Worm (Caenorhabditis elegans) whole organism, young adult: ENCODE measurements around the gene nuo-1.
"Not testable (repeated sequence)": the region's sequence is repeated elsewhere in the genome, so short reads cannot be mapped to it uniquely, and the experiment has no call there.

Experiments
- B0019.2 ChIP-seq: fragments of 200-800 bp; sonication (Bioruptor generic); conservative IDR thresholded peaks from 2 replicates; pipeline ENCODE4 v1.3.6; 2022; ENCODE audit warnings: missing genetic modification reagents, missing genetic modification characterization, missing compliant biosample characterization
- B0336.3 ChIP-seq: fragments of 200-800 bp; sonication (Bioruptor generic); IDR thresholded peaks from 2 replicates; pipeline ENCODE4 v1.3.6; 2022; ENCODE audit warnings: missing genetic modification characterization, missing compliant biosample characterization
- D2030.7 ChIP-seq: fragments of 200-800 bp; sonication (Bioruptor generic); IDR thresholded peaks from 2 replicates; pipeline ENCODE4 v1.3.6; 2022; ENCODE audit warnings: missing genetic modification reagents, missing genetic modification characterization, missing compliant biosample characterization
- F33H1.4 ChIP-seq: fragments of 200-800 bp; sonication (Bioruptor generic); IDR thresholded peaks from 2 replicates; pipeline ENCODE4 v1.3.6; 2022; ENCODE audit warnings: missing genetic modification reagents, missing genetic modification characterization, missing compliant biosample characterization
- Y53G8AR.9 ChIP-seq: fragments of 200-800 bp; sonication (Bioruptor generic); conservative IDR thresholded peaks from 2 replicates; pipeline ENCODE4 v1.3.6; 2022; ENCODE audit warnings: missing genetic modification reagents, missing genetic modification characterization, missing compliant biosample characterization
- Y95B8A.8 ChIP-seq: fragments of 200-800 bp; sonication (Bioruptor generic); IDR thresholded peaks from 2 replicates; pipeline ENCODE4 v1.3.6; 2022; ENCODE audit warnings: missing genetic modification reagents, missing genetic modification characterization, missing compliant biosample characterization
- aptf-3 ChIP-seq: fragments of 200-800 bp; sonication (Bioruptor generic); IDR thresholded peaks from 2 replicates; pipeline ENCODE4 v1.3.6; 2022; ENCODE audit warnings: missing genetic modification characterization, missing compliant biosample characterization
- atf-7 ChIP-seq: sonication (generic microtip); optimal IDR thresholded peaks from 2 replicates; lab custom pipeline; 2017; ENCODE audit warnings: mild to moderate bottlenecking, missing genetic modification characterization, missing compliant biosample characterization
- athp-1 ChIP-seq: sonication (generic microtip); optimal IDR thresholded peaks from 2 replicates; lab custom pipeline; 2017; ENCODE audit warnings: mild to moderate bottlenecking, missing genetic modification characterization, missing compliant biosample characterization
- attf-3 ChIP-seq: fragments of 200-800 bp; sonication (Bioruptor generic); conservative IDR thresholded peaks from 2 replicates; pipeline ENCODE4 v1.3.6; 2022; ENCODE audit warnings: missing genetic modification reagents, missing genetic modification characterization, missing compliant biosample characterization
- cebp-1 ChIP-seq, 2 experiments: fragments of 200-800 bp in 1 of 2; sonication (Bioruptor generic) in 1 of 2; sonication (generic microtip) in 1 of 2; IDR thresholded peaks in 1 of 2; optimal IDR thresholded peaks in 1 of 2; 2 replicates each; pipeline versions ENCODE4 v1.3.6 to Lab custom; 2017 to 2022; ENCODE audit warnings: missing compliant biosample characterization in 2 of 2, missing genetic modification characterization in 2 of 2, mild to moderate bottlenecking in 1 of 2, missing genetic modification reagents in 1 of 2, moderate library complexity in 1 of 2
- die-1 ChIP-seq: sonication (generic microtip); optimal IDR thresholded peaks from 2 replicates; lab custom pipeline; 2016; ENCODE audit warnings: missing genotype, mild to moderate bottlenecking, missing genetic modification characterization, missing compliant biosample characterization
- ekl-4 ChIP-seq: fragments of 200-800 bp; sonication (Bioruptor generic); IDR thresholded peaks from 2 replicates; pipeline ENCODE4 v1.3.6; 2022; ENCODE audit warnings: missing genetic modification reagents, missing genetic modification characterization, missing compliant biosample characterization
- him-1 ChIP-seq: sonication (generic microtip); optimal IDR thresholded peaks from 2 replicates; lab custom pipeline; 2016; ENCODE audit warnings: missing genotype, missing genetic modification reagents, missing genetic modification characterization, missing compliant biosample characterization
- hlh-26 ChIP-seq: fragments of 200-800 bp; sonication (Bioruptor generic); conservative IDR thresholded peaks from 2 replicates; pipeline ENCODE4 v1.3.6; 2022; ENCODE audit warnings: missing genetic modification reagents, missing genetic modification characterization, missing compliant biosample characterization
- hrde-1 ChIP-seq: sonication (generic microtip); optimal IDR thresholded peaks from 2 replicates; lab custom pipeline; 2016; ENCODE audit warnings: missing genetic modification characterization, mild to moderate bottlenecking, missing compliant biosample characterization, moderate library complexity, missing genotype, missing genetic modification reagents, borderline replicate concordance
- hsf-1 ChIP-seq: fragments of 200-800 bp; sonication (Bioruptor generic); IDR thresholded peaks from 2 replicates; pipeline ENCODE4 v1.3.6; 2022; ENCODE audit warnings: missing genetic modification reagents, missing genetic modification characterization, missing compliant biosample characterization
- lin-26 ChIP-seq: fragments of 200-800 bp; sonication (Bioruptor generic); IDR thresholded peaks from 2 replicates; pipeline ENCODE4 v1.3.6; 2022; ENCODE audit warnings: missing genetic modification reagents, missing genetic modification characterization, missing compliant biosample characterization
- lin-54 ChIP-seq: fragments of 200-800 bp; sonication (Bioruptor generic); optimal IDR thresholded peaks from 2 replicates; lab custom pipeline; 2018; ENCODE audit warnings: mild to moderate bottlenecking, missing genetic modification characterization, missing compliant biosample characterization
- lsl-1 ChIP-seq: fragments of 200-800 bp; sonication (Bioruptor generic); optimal IDR thresholded peaks from 2 replicates; lab custom pipeline; 2018; ENCODE audit warnings: mild to moderate bottlenecking, missing genetic modification characterization, moderate library complexity, missing compliant biosample characterization
- madf-3 ChIP-seq: fragments of 200-800 bp; sonication (Bioruptor generic); IDR thresholded peaks from 2 replicates; pipeline ENCODE4 v1.3.6; 2022; ENCODE audit warnings: missing genetic modification reagents, missing genetic modification characterization, missing compliant biosample characterization
- madf-6 ChIP-seq: fragments of 200-800 bp; sonication (Bioruptor generic); IDR thresholded peaks from 2 replicates; pipeline ENCODE4 v1.3.6; 2022; ENCODE audit warnings: missing genetic modification reagents, missing genetic modification characterization, missing compliant biosample characterization
- mcd-1 ChIP-seq: fragments of 200-800 bp; sonication (Bioruptor generic); IDR thresholded peaks from 2 replicates; pipeline ENCODE4 v1.3.6; 2022; ENCODE audit warnings: missing genetic modification reagents, missing genetic modification characterization, missing compliant biosample characterization
- mes-4 ChIP-seq: sonication (generic microtip); optimal IDR thresholded peaks from 2 replicates; lab custom pipeline; 2016; ENCODE audit warnings: missing genotype, missing genetic modification characterization, missing compliant biosample characterization
- pbrm-1 ChIP-seq: fragments of 200-800 bp; sonication (Bioruptor generic); IDR thresholded peaks from 2 replicates; pipeline ENCODE4 v1.3.6; 2022; ENCODE audit warnings: missing genetic modification reagents, missing genetic modification characterization, missing compliant biosample characterization
- pha-4 ChIP-seq: fragments of 150-350 bp; sonication (generic microtip); optimal IDR thresholded peaks from 2 replicates; lab custom pipeline; 2014; ENCODE audit warnings: missing biosample characterization, missing genetic modification reagents, missing genetic modification characterization
- rcor-1 ChIP-seq: fragments of 200-800 bp; sonication (Bioruptor generic); IDR thresholded peaks from 2 replicates; pipeline ENCODE4 v1.3.6; 2022; ENCODE audit warnings: missing genetic modification reagents, missing genetic modification characterization, missing compliant biosample characterization
- rec-8 ChIP-seq, 2 experiments: sonication (generic microtip); optimal IDR thresholded peaks; 2 replicates each; lab custom pipeline; 2016; ENCODE audit warnings: mild to moderate bottlenecking in 2 of 2, missing genetic modification characterization in 2 of 2, missing genetic modification reagents in 2 of 2, missing genotype in 2 of 2, missing biosample characterization in 1 of 2, missing compliant biosample characterization in 1 of 2, moderate library complexity in 1 of 2
- repo-1 ChIP-seq: sonication (generic microtip); optimal IDR thresholded peaks from 2 replicates; lab custom pipeline; 2017; ENCODE audit warnings: mild to moderate bottlenecking, missing genetic modification characterization, missing compliant biosample characterization
- snpc-1.3 ChIP-seq: sonication (generic microtip); optimal IDR thresholded peaks from 2 replicates; lab custom pipeline; 2017; ENCODE audit warnings: missing genetic modification characterization, mild to moderate bottlenecking, missing compliant biosample characterization, antibody characterized with exemption, moderate library complexity, missing genotype, missing genetic modification reagents; ENCODE audit not compliant: insufficient read depth
- snpc-4 ChIP-seq, 5 experiments: fragments of 150-350 bp in 1 of 5; sonication (generic microtip) in 4 of 5; optimal IDR thresholded peaks; 2 replicates each; lab custom pipeline; 2014 to 2018; ENCODE audit warnings: missing genetic modification characterization in 5 of 5, missing biosample characterization in 3 of 5, antibody characterized with exemption in 2 of 5, mild to moderate bottlenecking in 2 of 5, missing compliant biosample characterization in 2 of 5, missing genotype in 2 of 5, moderate library complexity in 2 of 5, missing genetic modification reagents in 1 of 5

The nuo-1 gene

ce11 chrII:11121800-11122199, 24.2 kb downstream of the nuo-1 start, which contains the start of gene W10C6.2:
Gene W10C6.2, minus strand, starts transcription at chrII:11121900.
- not testable (repeated sequence) for TF ChIP-seq rec-8 (tag; optimal IDR thresholded peaks at IDR 0.05; lab: Kevin White, UChicago); mes-4 (tag; lab: Kevin White, UChicago); D2030.7 (GFP tag; lab: Robert Waterston, UW)

ce11 chrII:11125059-11125594, 27.5 kb downstream of the nuo-1 start:
- TF ChIP-seq cebp-1 (GFP tag; IDR thresholded peaks at IDR 0.05; lab: Robert Waterston, UW) (no peak), cebp-1 (tag; optimal IDR thresholded peaks at IDR 0.05; lab: Kevin White, UChicago) (peak; percentile 23), pbrm-1 (GFP tag; lab: Robert Waterston, UW) (0 out of 2 replicates have a peak, but pooled peaks have one; percentile 20), athp-1 (tag; lab: Kevin White, UChicago) (peak; percentile 25), pha-4 (no peak), Y53G8AR.9 (GFP tag; lab: Robert Waterston, UW) (0 out of 2 replicates have a peak, but pooled peaks have one; percentile 35), snpc-1.3 (peak; percentile 46), lin-26 (peak; percentile 72; the same call in 1 of the 2 replicates), F33H1.4 (GFP tag; lab: Robert Waterston, UW) (peak; percentile 36; the same call in 1 of the 2 replicates), repo-1 (tag; lab: Kevin White, UChicago) (no peak), rcor-1 (GFP tag; lab: Robert Waterston, UW) (peak; percentile 38), rec-8 (tag; optimal IDR thresholded peaks at IDR 0.05; lab: Kevin White, UChicago) (no peak), hsf-1 (GFP tag; lab: Robert Waterston, UW) (peak; percentile 20; the same call in 1 of the 2 replicates), aptf-3 (GFP tag; lab: Robert Waterston, UW) (no peak), Y95B8A.8 (GFP tag; lab: Robert Waterston, UW) (0 out of 2 replicates have a peak, but pooled peaks have one; percentile 24), mcd-1 (GFP tag; lab: Robert Waterston, UW) (peak; percentile 32; the same call in 1 of the 2 replicates), attf-3 (GFP tag; lab: Robert Waterston, UW) (no peak), B0019.2 (GFP tag; lab: Robert Waterston, UW) (no peak), B0336.3 (peak; percentile 79), hlh-26 (GFP tag; lab: Robert Waterston, UW) (0 out of 2 replicates have a peak, but pooled peaks have one; percentile 19), madf-6 (peak; percentile 57), lsl-1 (GFP tag; lab: Kevin White, UChicago) (peak; percentile 32), ekl-4 (GFP tag; lab: Robert Waterston, UW) (peak; percentile 46; the same call in 1 of the 2 replicates), madf-3 (GFP tag; lab: Robert Waterston, UW) (0 out of 2 replicates have a peak, but pooled peaks have one; percentile 73), him-1 (tag; lab: Kevin White, UChicago) (peak; percentile 16), die-1 (peak; percentile 50), lin-54 (GFP tag; lab: Kevin White, UChicago) (peak; percentile 64), D2030.7 (GFP tag; lab: Robert Waterston, UW) (0 out of 2 replicates have a peak, but pooled peaks have one; percentile 9), hrde-1 (tag; lab: Kevin White, UChicago) (peak; percentile 70), snpc-4 (GFP tag; optimal IDR thresholded peaks at IDR 0.05; lab: Kevin White, UChicago) (peak; percentile 0), snpc-4 (tag; optimal IDR thresholded peaks at IDR 0.05; lab: Kevin White, UChicago) (peak in 1 of 4 experiments; percentile 0), atf-7 (tag; lab: Kevin White, UChicago) (peak; percentile 21)
